Worm (Caenorhabditis elegans): ENCODE results near the gene rsf-1.

The rsf-1 gene

ce11 chrII:11286445-11286844, 19.8 kb upstream of the rsf-1 start:
- no peak for TF ChIP-seq C16A3.4 (tag; optimal IDR thresholded peaks at IDR 0.05)
- TF ChIP-seq lin-35 (GFP tag; optimal IDR thresholded peaks at IDR 0.05): no peak
- TF ChIP-seq unc-98 (GFP tag; IDR thresholded peaks at IDR 0.05): no peak
- no peak for TF ChIP-seq ztf-11 (tag; optimal IDR thresholded peaks at IDR 0.05)
- TF ChIP-seq fkh-8 (tag; optimal IDR thresholded peaks at IDR 0.05): no peak
- peak; percentile 42 for TF ChIP-seq lin-14 (GFP tag; optimal IDR thresholded peaks at IDR 0.05)
- TF ChIP-seq nhr-85 (tag): peak; percentile 59
- TF ChIP-seq hlh-17 (GFP tag; optimal IDR thresholded peaks at IDR 0.05; ENCODE audit: borderline replicate concordance): no peak
- no peak for TF ChIP-seq unc-86 (tag; optimal IDR thresholded peaks at IDR 0.05)
- TF ChIP-seq nhr-20 (tag; optimal IDR thresholded peaks at IDR 0.05): no peak
- peak; percentile 47 for TF ChIP-seq tbx-2 (tag; optimal IDR thresholded peaks at IDR 0.05)
- peak; percentile 59 for TF ChIP-seq blmp-1 (tag; optimal IDR thresholded peaks at IDR 0.05)
- TF ChIP-seq ama-1 (optimal IDR thresholded peaks at IDR 0.05): no peak
- peak; percentile 59 for TF ChIP-seq unc-130 (tag; optimal IDR thresholded peaks at IDR 0.05)
- no peak for TF ChIP-seq zag-1 (tag; optimal IDR thresholded peaks at IDR 0.05)

ce11 chrII:11288148-11288547, 18.1 kb upstream of the rsf-1 start:
- TF ChIP-seq nhr-19 (GFP tag; conservative IDR thresholded peaks at IDR 0.05) (no peak), efl-1 (optimal IDR thresholded peaks at IDR 0.05) (no peak), efl-1 (GFP tag; optimal IDR thresholded peaks at IDR 0.05 in 1 of 2) (peak in 1 of 2 experiments; percentile 56), ceh-82 (tag; optimal IDR thresholded peaks at IDR 0.05) (no peak), unc-130 (tag; optimal IDR thresholded peaks at IDR 0.05) (no peak), nhr-90 (tag; optimal IDR thresholded peaks at IDR 0.05; ENCODE audit: poor library complexity) (no peak), aha-1 (tag; optimal IDR thresholded peaks at IDR 0.05) (no peak), nhr-237 (tag; optimal IDR thresholded peaks at IDR 0.05) (no peak), lsy-2 (tag; optimal IDR thresholded peaks at IDR 0.05) (no peak), nhr-84 (tag; optimal IDR thresholded peaks at IDR 0.05) (no peak)

- peak; percentile 73 for TF ChIP-seq nhr-90 (tag; optimal IDR thresholded peaks at IDR 0.05; ENCODE audit: poor library complexity)
- peak; percentile 55 for TF ChIP-seq nhr-20 (tag; optimal IDR thresholded peaks at IDR 0.05)
- TF ChIP-seq lin-39 (tag; optimal IDR thresholded peaks at IDR 0.05): peak; percentile 41
- peak; percentile 7 for TF ChIP-seq blmp-1 (tag; optimal IDR thresholded peaks at IDR 0.05)
- peak; percentile 35 to 49 for TF ChIP-seq lsy-2 (tag; optimal IDR thresholded peaks at IDR 0.05)
- TF ChIP-seq nhr-47 (tag; optimal IDR thresholded peaks at IDR 0.05): peak; percentile 60
- peak; percentile 47 for TF ChIP-seq irx-1 (tag; optimal IDR thresholded peaks at IDR 0.05)
- TF ChIP-seq ztf-4 (tag; optimal IDR thresholded peaks at IDR 0.05): no peak
- TF ChIP-seq swsn-7 (tag; optimal IDR thresholded peaks at IDR 0.05): peak; percentile 27
- TF ChIP-seq dpl-1 (GFP tag; optimal IDR thresholded peaks at IDR 0.05): peak; percentile 73 to 86 (median 85)
- TF ChIP-seq ceh-8 (GFP tag; optimal IDR thresholded peaks at IDR 0.05): no peak
- no peak for TF ChIP-seq fos-1 (tag; optimal IDR thresholded peaks at IDR 0.05)
- peak; percentile 60 for TF ChIP-seq lir-3 (tag; optimal IDR thresholded peaks at IDR 0.05; ENCODE audit: poor library complexity)
- peak; percentile 26 for TF ChIP-seq elt-2 (tag; optimal IDR thresholded peaks at IDR 0.05)
- peak; percentile 52 for TF ChIP-seq nhr-19 (GFP tag; conservative IDR thresholded peaks at IDR 0.05)
- peak; percentile 75 for TF ChIP-seq ceh-90 (tag; optimal IDR thresholded peaks at IDR 0.05)
- no peak for TF ChIP-seq sptf-1 (tag; optimal IDR thresholded peaks at IDR 0.05)
- TF ChIP-seq rnt-1 (tag; optimal IDR thresholded peaks at IDR 0.05): peak; percentile 85
- peak; percentile 31 for TF ChIP-seq xbp-1 (tag; optimal IDR thresholded peaks at IDR 0.05)
- TF ChIP-seq egl-13 (tag; optimal IDR thresholded peaks at IDR 0.05): peak; percentile 46
- TF ChIP-seq unc-30 (tag; optimal IDR thresholded peaks at IDR 0.05): no peak
- peak; percentile 56 for TF ChIP-seq sox-4 (tag; optimal IDR thresholded peaks at IDR 0.05)
- TF ChIP-seq nhr-84 (tag; optimal IDR thresholded peaks at IDR 0.05): no peak
- peak; percentile 31 for TF ChIP-seq fkh-4 (tag; optimal IDR thresholded peaks at IDR 0.05; ENCODE audit: borderline replicate concordance)
- peak; percentile 54 to 90 for TF ChIP-seq lin-35 (GFP tag; optimal IDR thresholded peaks at IDR 0.05)
- peak; percentile 37 for TF ChIP-seq tbx-2 (tag; optimal IDR thresholded peaks at IDR 0.05)
- peak; percentile 66 for TF ChIP-seq nhr-71 (tag; optimal IDR thresholded peaks at IDR 0.05)
- peak; percentile 48 for TF ChIP-seq snu-23 (GFP tag; optimal IDR thresholded peaks at IDR 0.05)
- peak; percentile 80 to 88 for TF ChIP-seq efl-1 (optimal IDR thresholded peaks at IDR 0.05)
- TF ChIP-seq efl-1 (GFP tag; optimal IDR thresholded peaks at IDR 0.05 in 1 of 2): peak; percentile 86 to 99
- no peak for TF ChIP-seq fkh-8 (tag; optimal IDR thresholded peaks at IDR 0.05)
- TF ChIP-seq unc-130 (tag; optimal IDR thresholded peaks at IDR 0.05): peak; percentile 87
- peak in 1 of 2 experiments; percentile 64 for TF ChIP-seq ztf-11 (tag; optimal IDR thresholded peaks at IDR 0.05)
- peak; percentile 4 for TF ChIP-seq lin-14 (GFP tag; optimal IDR thresholded peaks at IDR 0.05)
- TF ChIP-seq nhr-85 (tag): peak; percentile 75
- TF ChIP-seq skn-1 (tag; optimal IDR thresholded peaks at IDR 0.05): peak; percentile 30
- TF ChIP-seq C34B4.2 (tag; optimal IDR thresholded peaks at IDR 0.05): no peak
Observed at ce11 chrII:11290109-11290784, 16.0 kb upstream of the rsf-1 start, which contains the start of gene C47G2.3. TSS of gene C47G2.3 (minus strand) at chrII:11290159.
